Worm (Caenorhabditis elegans): ENCODE data around the gene col-12.

Gene col-12

ce11 chrV:10466607-10467092 is 41.7 kb upstream of the col-12 start (continued):
- TF ChIP-seq dve-1 (tag; optimal IDR thresholded peaks at IDR 0.05; ENCODE audit: insufficient read depth) (peak; percentile 97), zag-1 (tag; optimal IDR thresholded peaks at IDR 0.05) (no peak), ceh-44 (GFP tag; IDR thresholded peaks at IDR 0.05) (no peak), F26F4.8 (GFP tag; conservative IDR thresholded peaks at IDR 0.05) (no peak), lin-29 (GFP tag; IDR thresholded peaks at IDR 0.05) (peak; percentile 61; the same call in 1 of the 2 replicates), ctbp-1 (GFP tag; IDR thresholded peaks at IDR 0.05) (peak; percentile 94), tra-1 (GFP tag; IDR thresholded peaks at IDR 0.05) (peak; percentile 83), spr-1 (tag; optimal IDR thresholded peaks at IDR 0.05) (peak; percentile 48), ZK546.5 (tag; optimal IDR thresholded peaks at IDR 0.05) (peak in 1 of 2 experiments; percentile 41), ama-1 (optimal IDR thresholded peaks at IDR 0.05) (peak; percentile 68), zfp-2 (tag; optimal IDR thresholded peaks at IDR 0.05) (peak; percentile 2), zip-11 (GFP tag; IDR thresholded peaks at IDR 0.05) (no peak), mdl-1 (tag; optimal IDR thresholded peaks at IDR 0.05) (peak; percentile 100), nhr-111 (GFP tag; optimal IDR thresholded peaks at IDR 0.05) (no peak), lim-7 (GFP tag; IDR thresholded peaks at IDR 0.05) (no peak), daf-19 (GFP tag; conservative IDR thresholded peaks at IDR 0.05) (no peak), ztf-11 (tag; optimal IDR thresholded peaks at IDR 0.05) (no peak), ZK337.2 (GFP tag; IDR thresholded peaks at IDR 0.05) (no peak), F49E8.2 (tag; optimal IDR thresholded peaks at IDR 0.05; ENCODE audit: borderline replicate concordance) (no peak), lsy-2 (tag; optimal IDR thresholded peaks at IDR 0.05) (peak; percentile 89 to 95), set-16 (GFP tag; IDR thresholded peaks at IDR 0.05) (no peak), D1046.2 (GFP tag; IDR thresholded peaks at IDR 0.05) (no peak), pha-4 (GFP tag; IDR thresholded peaks at IDR 0.05) (peak; percentile 75), pha-4 (tag; optimal IDR thresholded peaks at IDR 0.05) (peak; percentile 89)

- TF ChIP-seq nhr-48 (tag; optimal IDR thresholded peaks at IDR 0.05) (peak; percentile 0), lin-39 (tag; optimal IDR thresholded peaks at IDR 0.05) (no peak), skn-1 (tag; optimal IDR thresholded peaks at IDR 0.05) (no peak), aha-1 (tag) (peak; percentile 85), nhr-102 (tag; optimal IDR thresholded peaks at IDR 0.05) (no peak), lim-7 (GFP tag; IDR thresholded peaks at IDR 0.05) (no peak), nhr-237 (tag; optimal IDR thresholded peaks at IDR 0.05) (no peak), ces-1 (GFP tag; optimal IDR thresholded peaks at IDR 0.05) (no peak), pqm-1 (tag; optimal IDR thresholded peaks at IDR 0.05) (no peak), unc-62 (GFP tag; optimal IDR thresholded peaks at IDR 0.05 in 1 of 2) (no peak), unc-62 (tag; optimal IDR thresholded peaks at IDR 0.05) (no peak)
These were observed 40.5 kb upstream of the col-12 start for ce11 chrV:10465478-10465877.

DNA sequence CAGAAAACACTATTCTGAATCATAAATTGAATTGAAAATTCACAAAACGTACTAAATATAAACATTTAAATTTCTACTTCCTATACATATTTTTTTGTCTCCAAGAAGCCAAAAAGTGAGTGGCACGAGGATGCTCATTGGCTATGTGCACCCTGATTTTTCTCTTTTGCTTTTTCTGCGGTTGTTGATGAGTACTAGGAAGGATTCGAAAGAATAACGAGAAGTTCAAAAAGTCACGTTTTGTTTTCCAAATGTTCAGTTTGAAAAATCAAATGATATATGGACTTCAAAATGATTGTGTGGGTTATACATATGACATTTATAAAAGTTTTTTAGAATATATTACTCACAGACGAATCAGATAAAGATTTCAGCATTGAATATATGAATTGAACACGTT is 39.7 kb upstream of the col-12 start:
- TF ChIP-seq aha-1 (tag) (peak; percentile 86), daf-16 (GFP tag; optimal IDR thresholded peaks at IDR 0.05) (peak in 1 of 2 experiments; percentile 1), daf-16 (tag; optimal IDR thresholded peaks at IDR 0.05) (no peak), mdl-1 (tag; optimal IDR thresholded peaks at IDR 0.05) (peak in 1 of 2 experiments; percentile 9), hif-1 (tag; optimal IDR thresholded peaks at IDR 0.05) (peak in 1 of 2 experiments; percentile 89), T20F7.1 (GFP tag; optimal IDR thresholded peaks at IDR 0.05) (no peak), daf-12 (tag; optimal IDR thresholded peaks at IDR 0.05) (no peak), lsy-2 (tag; optimal IDR thresholded peaks at IDR 0.05) (peak in 1 of 2 experiments; percentile 21), dve-1 (tag; optimal IDR thresholded peaks at IDR 0.05; ENCODE audit: insufficient read depth) (no peak), hlh-30 (tag; optimal IDR thresholded peaks at IDR 0.05; ENCODE audit: insufficient read depth) (peak; percentile 56)
